Fruit fly (Drosophila melanogaster) whole organism, embryonic: ENCODE measurements around the gene CG9029.
A peak's percentile ranks its signal among the peaks of the same experiment; 100 is the strongest.

Source experiments
- CG10654 ChIP-seq: fragments of 200-800 bp; sonication (Bioruptor generic); optimal IDR thresholded peaks from 2 replicates; lab custom pipeline; 2016; ENCODE audit warnings: missing biosample characterization, missing genetic modification characterization
- D ChIP-seq, 2 experiments: fragments of 200-800 bp in 1 of 2; fragments of >200 bp in 1 of 2; sonication (Bioruptor generic) in 1 of 2; optimal IDR thresholded peaks; 2 replicates in 1 of 2; 3 replicates in 1 of 2; lab custom pipeline; 2017; ENCODE audit warnings: mild to moderate bottlenecking in 1 of 2, missing biosample characterization in 1 of 2, missing genetic modification characterization in 1 of 2, missing genetic modification reagents in 1 of 2
- Hey ChIP-seq: fragments of 200-800 bp; sonication (Bioruptor generic); optimal IDR thresholded peaks from 3 replicates; lab custom pipeline; 2018; ENCODE audit warnings: missing biosample characterization, mild to moderate bottlenecking, missing genetic modification characterization
- Mrtf ChIP-seq: fragments of 200-800 bp; sonication (Bioruptor generic); IDR thresholded peaks from 3 replicates; pipeline ENCODE4 v1.3.6; 2022; ENCODE audit warnings: missing biosample characterization, missing genetic modification characterization
- dysf ChIP-seq: fragments of 200-800 bp; sonication (Bioruptor generic); IDR thresholded peaks from 3 replicates; pipeline ENCODE4 v1.3.6; 2022; ENCODE audit warnings: missing biosample characterization, missing genetic modification characterization

Gene CG9029

DNA sequence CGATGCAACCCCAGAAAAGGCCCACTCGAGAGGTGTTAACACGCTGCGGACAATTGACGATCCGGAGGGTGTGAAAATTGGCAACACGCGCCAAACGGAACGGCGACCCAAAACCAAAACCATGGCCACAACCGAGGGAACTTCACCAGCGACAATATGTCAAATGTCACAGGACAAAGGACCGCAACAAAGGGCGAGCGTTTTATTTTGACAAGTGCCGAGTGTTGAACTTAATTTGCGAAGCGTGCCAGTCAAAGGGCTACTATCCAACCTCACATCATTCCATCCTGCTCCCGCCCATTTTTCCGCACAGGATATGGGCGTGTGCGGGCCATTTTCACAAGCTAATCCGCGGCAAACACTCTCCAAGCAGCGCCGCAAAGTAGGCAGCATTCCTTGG is 41.6 kb downstream of the CG9029 start:
- TF ChIP-seq D (optimal IDR thresholded peaks at IDR 0.05; lab: Kevin White, UChicago) (no peak), D (GFP tag; optimal IDR thresholded peaks at IDR 0.05; lab: Kevin White, UChicago) (peak; percentile 60), Hey (tag; lab: Kevin White, UChicago) (peak; percentile 81), Mrtf (GFP tag; lab: Robert Waterston, UW) (peak; percentile 14; the same call in 1 of the 3 replicates), dysf (0 out of 3 replicates have a peak, but pooled peaks have one; percentile 5), CG10654 (GFP tag; lab: Kevin White, UChicago) (no peak)
- TF ChIP-seq, all 482 proteins: peak for 4
